Worm (Caenorhabditis elegans): Measurements from ENCODE around the gene ast-1.

ce11 chrII:4150211-4150610, 15.1 kb upstream of the ast-1 start:
- TF ChIP-seq tab-1 (GFP tag; IDR thresholded peaks at IDR 0.05) = no peak
- no peak for TF ChIP-seq klf-2 (GFP tag; conservative IDR thresholded peaks at IDR 0.05)
- no peak for TF ChIP-seq cog-1 (tag; optimal IDR thresholded peaks at IDR 0.05)
- no peak for TF ChIP-seq med-1 (GFP tag; optimal IDR thresholded peaks at IDR 0.05; ENCODE audit: insufficient read depth)
- no peak for TF ChIP-seq flt-1 (GFP tag; IDR thresholded peaks at IDR 0.05)
- TF ChIP-seq ref-1 (GFP tag; conservative IDR thresholded peaks at IDR 0.05) = no peak
- TF ChIP-seq ztf-29 (GFP tag; IDR thresholded peaks at IDR 0.05) = no peak

All from whole organism, midembryonic.